Worm (Caenorhabditis elegans) whole organism, L2 larva: ENCODE results near the gene spi-1.

Experiments used
- F13H6.1 ChIP-seq: sonication (generic microtip); optimal IDR thresholded peaks from 2 replicates; lab custom pipeline; 2016; ENCODE audit warnings: missing genetic modification characterization, missing compliant biosample characterization
- alr-1 ChIP-seq: fragments of 150-350 bp; optimal IDR thresholded peaks from 2 replicates; lab custom pipeline; 2014; ENCODE audit warnings: missing biosample characterization, missing genetic modification characterization
- dmd-4 ChIP-seq: sonication (generic microtip); optimal IDR thresholded peaks from 2 replicates; lab custom pipeline; 2017; ENCODE audit warnings: missing biosample characterization, missing genetic modification characterization
- lin-39 ChIP-seq: fragments of 150-350 bp; optimal IDR thresholded peaks from 2 replicates; lab custom pipeline; 2014; ENCODE audit warnings: missing biosample characterization, missing genetic modification reagents, missing genetic modification characterization
- lsy-2 ChIP-seq, 2 experiments: fragments of 150-350 bp in 1 of 2; sonication (generic microtip) in 1 of 2; optimal IDR thresholded peaks; 2 replicates each; lab custom pipeline; 2014 to 2017; ENCODE audit warnings: missing biosample characterization in 2 of 2, missing genetic modification characterization in 2 of 2
- nhr-12 ChIP-seq: fragments of 150-350 bp; optimal IDR thresholded peaks from 2 replicates; lab custom pipeline; 2014; ENCODE audit warnings: missing biosample characterization, missing genetic modification characterization
- nhr-21 ChIP-seq: fragments of 150-350 bp; optimal IDR thresholded peaks from 2 replicates; lab custom pipeline; 2014; ENCODE audit warnings: missing biosample characterization, missing genetic modification characterization
- nhr-23 ChIP-seq: fragments of 150-350 bp; optimal IDR thresholded peaks from 2 replicates; lab custom pipeline; 2014; ENCODE audit warnings: missing biosample characterization, missing genetic modification reagents, missing genetic modification characterization
- nhr-77 ChIP-seq: fragments of 150-350 bp; optimal IDR thresholded peaks from 2 replicates; lab custom pipeline; 2014; ENCODE audit warnings: missing biosample characterization, missing genetic modification characterization
- peb-1 ChIP-seq: fragments of 150-350 bp; optimal IDR thresholded peaks from 2 replicates; lab custom pipeline; 2014; ENCODE audit warnings: missing biosample characterization, missing genetic modification characterization
- skn-1 ChIP-seq: sonication (generic microtip); optimal IDR thresholded peaks from 2 replicates; lab custom pipeline; 2017; ENCODE audit warnings: missing biosample characterization, missing genetic modification characterization
- sma-3 ChIP-seq: sonication (generic microtip); optimal IDR thresholded peaks from 2 replicates; lab custom pipeline; 2016; ENCODE audit warnings: missing genetic modification reagents, missing genetic modification characterization, missing compliant biosample characterization
- zag-1 ChIP-seq: fragments of 150-350 bp; optimal IDR thresholded peaks from 2 replicates; lab custom pipeline; 2014; ENCODE audit warnings: missing biosample characterization, missing genetic modification characterization

The spi-1 gene

DNA sequence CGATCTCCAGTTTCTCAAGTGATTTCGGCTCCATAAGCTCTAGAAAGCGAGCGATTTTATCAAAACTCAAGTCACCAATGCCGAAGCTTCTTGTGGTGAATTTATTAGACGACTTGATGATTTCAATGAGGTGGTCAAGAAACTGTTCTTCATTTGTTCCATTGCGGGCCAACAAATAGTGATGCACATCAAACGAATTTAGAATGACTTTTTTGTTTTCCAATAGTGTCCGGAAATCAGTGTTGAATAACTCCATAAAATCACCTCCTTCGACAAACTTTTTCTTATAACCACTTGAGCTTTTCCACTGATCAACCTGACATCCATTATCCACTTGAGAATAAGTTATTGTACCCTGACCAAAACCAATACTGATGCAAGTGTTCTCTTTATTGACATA is 51.2 kb downstream of the spi-1 start:
- TF ChIP-seq alr-1 (tag; lab: Kevin White, UChicago) (no peak), nhr-77 (tag; lab: Kevin White, UChicago) (no peak), nhr-23 (tag; lab: Kevin White, UChicago) (no peak), zag-1 (tag; lab: Kevin White, UChicago) (no peak), skn-1 (tag; lab: Kevin White, UChicago) (no peak), lin-39 (no peak), peb-1 (no peak), sma-3 (GFP tag; lab: Kevin White, UChicago) (no peak), dmd-4 (no peak), nhr-21 (no peak), F13H6.1 (tag; lab: Kevin White, UChicago) (no peak), lsy-2 (tag; optimal IDR thresholded peaks at IDR 0.05; lab: Kevin White, UChicago) (no peak), nhr-12 (no peak)
